Worm (Caenorhabditis elegans): Measurements from ENCODE around the gene Y64G10A.1.

Gene Y64G10A.1

DNA sequence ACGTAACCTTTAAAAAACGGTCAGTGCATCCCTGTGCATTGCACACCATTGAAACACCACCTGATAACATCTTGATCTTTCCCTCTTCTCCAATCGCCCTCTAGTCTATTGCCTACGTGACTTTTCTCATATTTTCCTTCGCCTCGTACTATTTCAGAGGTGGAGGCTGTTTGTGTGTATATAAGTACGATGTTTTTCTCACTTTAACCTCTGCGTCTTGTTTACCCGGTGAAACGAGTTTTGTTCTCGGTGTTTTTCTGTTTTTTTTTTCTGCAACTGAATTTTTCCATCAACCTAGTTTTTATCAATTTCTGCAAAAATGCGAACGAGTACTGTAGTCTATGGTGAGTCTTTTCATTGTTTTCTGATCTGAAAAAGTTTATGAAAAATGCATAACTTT is 19.2 kb downstream of the Y64G10A.1 start, which contains the start of gene sqrd-1:
Gene sqrd-1, plus strand, starts transcription at position 158 of the 400 bp plus-strand sequence.
- no peak for TF ChIP-seq Y22D7AL.16 (tag; optimal IDR thresholded peaks at IDR 0.05)
- peak; percentile 34 for TF ChIP-seq elt-2 (tag; optimal IDR thresholded peaks at IDR 0.05)

DNA sequence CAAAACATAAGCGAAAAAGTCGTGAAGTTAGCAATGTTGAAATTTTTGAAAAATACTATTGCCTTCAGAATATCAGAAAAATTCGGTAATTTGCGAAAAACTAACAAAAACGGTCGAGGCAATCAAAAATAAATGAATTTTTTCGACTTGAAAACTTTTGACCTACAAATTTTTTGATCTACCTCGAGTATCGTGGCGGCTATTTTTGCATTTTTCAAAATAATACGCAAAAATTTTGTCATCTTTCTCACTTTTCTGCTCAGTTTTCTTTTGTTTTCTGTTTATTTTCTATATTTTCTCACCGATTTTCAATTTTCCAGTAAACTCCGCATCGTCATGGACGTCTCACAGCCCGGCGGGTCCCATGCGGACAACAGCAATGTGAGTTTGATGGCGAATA is 23.1 kb downstream of the Y64G10A.1 start:
- TF ChIP-seq ceh-6 (GFP tag; optimal IDR thresholded peaks at IDR 0.05) (no peak), hlh-30 (tag; optimal IDR thresholded peaks at IDR 0.05; ENCODE audit: insufficient read depth) (no peak), dve-1 (tag; optimal IDR thresholded peaks at IDR 0.05) (no peak), ref-2 (tag; optimal IDR thresholded peaks at IDR 0.05) (no peak), ceh-31 (tag; optimal IDR thresholded peaks at IDR 0.05) (no peak), Y22D7AL.16 (tag; optimal IDR thresholded peaks at IDR 0.05) (no peak), pat-9 (tag; optimal IDR thresholded peaks at IDR 0.05) (no peak), ceh-9 (tag; optimal IDR thresholded peaks at IDR 0.05) (no peak), tbx-7 (tag; optimal IDR thresholded peaks at IDR 0.05) (no peak), unc-3 (GFP tag; conservative IDR thresholded peaks at IDR 0.05) (no peak), unc-3 (tag; optimal IDR thresholded peaks at IDR 0.05) (no peak), syd-9 (tag; optimal IDR thresholded peaks at IDR 0.05) (no peak), elt-2 (tag; optimal IDR thresholded peaks at IDR 0.05) (no peak), hlh-6 (tag; optimal IDR thresholded peaks at IDR 0.05) (no peak), unc-42 (tag; optimal IDR thresholded peaks at IDR 0.05) (no peak), ceh-18 (tag; optimal IDR thresholded peaks at IDR 0.05) (no peak), ahr-1 (tag; optimal IDR thresholded peaks at IDR 0.05) (no peak), fax-1 (tag; optimal IDR thresholded peaks at IDR 0.05) (no peak)

DNA sequence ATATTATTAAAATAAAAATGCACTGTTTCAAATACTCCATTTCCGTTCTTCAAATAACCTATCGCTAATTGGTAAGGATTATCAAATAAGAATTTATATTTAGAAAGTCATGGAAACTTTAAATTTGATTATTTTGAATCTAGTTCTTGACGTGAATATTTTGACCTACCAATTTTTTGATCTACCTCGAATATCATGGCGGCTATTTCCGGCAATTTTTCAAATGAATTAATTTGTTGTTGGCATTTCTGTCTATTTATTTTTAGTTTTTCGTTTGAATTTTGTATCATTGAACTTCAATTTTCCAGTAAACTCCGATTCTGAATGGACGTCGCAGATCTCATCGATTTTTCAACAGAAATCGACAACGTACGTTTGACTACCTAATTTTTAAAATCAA is 35.7 kb downstream of the Y64G10A.1 start, which contains the start of gene F02H6.3:
Gene F02H6.3, plus strand, starts transcription at position 266 of the 400 bp plus-strand sequence.
- TF ChIP-seq Y22D7AL.16 (tag; optimal IDR thresholded peaks at IDR 0.05), result no peak
- TF ChIP-seq zip-5 (tag; optimal IDR thresholded peaks at IDR 0.05), result no peak
- TF ChIP-seq dve-1 (tag; optimal IDR thresholded peaks at IDR 0.05), result no peak
- no peak for TF ChIP-seq ztf-16 (tag; optimal IDR thresholded peaks at IDR 0.05)
- TF ChIP-seq T23F11.4 (GFP tag; optimal IDR thresholded peaks at IDR 0.05), result no peak
- no peak for TF ChIP-seq ceh-34 (tag; optimal IDR thresholded peaks at IDR 0.05)
- TF ChIP-seq hlh-13 (GFP tag; optimal IDR thresholded peaks at IDR 0.05), result no peak
- TF ChIP-seq rnt-1 (tag; optimal IDR thresholded peaks at IDR 0.05), result no peak
- TF ChIP-seq unc-55 (GFP tag; optimal IDR thresholded peaks at IDR 0.05), result no peak

DNA sequence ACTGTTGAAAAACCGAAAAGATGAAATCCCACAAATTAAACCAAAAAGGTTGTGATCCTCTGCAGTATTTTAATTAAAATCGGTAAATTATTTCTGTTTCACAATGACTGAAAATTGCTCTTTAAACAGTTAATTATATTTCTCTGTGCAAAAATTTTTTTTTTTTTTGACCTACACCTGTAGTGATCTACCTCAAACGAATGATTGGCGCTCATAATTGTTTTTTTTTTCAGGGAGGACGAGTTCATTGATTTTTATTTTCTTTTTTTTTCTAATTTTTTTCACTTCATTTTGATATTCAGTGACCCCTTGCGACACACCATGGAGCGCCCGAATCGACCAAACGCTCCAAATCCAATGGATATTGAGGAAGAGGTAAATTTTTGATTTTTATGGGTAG is 42.7 kb downstream of the Y64G10A.1 start, which contains the start of gene F02H6.2:
Gene F02H6.2, plus strand, starts transcription at position 301 of the 400 bp plus-strand sequence.
- TF ChIP-seq ref-2 (tag; optimal IDR thresholded peaks at IDR 0.05) (no peak), fkh-6 (tag; optimal IDR thresholded peaks at IDR 0.05) (no peak), zip-5 (tag; optimal IDR thresholded peaks at IDR 0.05) (no peak)

DNA sequence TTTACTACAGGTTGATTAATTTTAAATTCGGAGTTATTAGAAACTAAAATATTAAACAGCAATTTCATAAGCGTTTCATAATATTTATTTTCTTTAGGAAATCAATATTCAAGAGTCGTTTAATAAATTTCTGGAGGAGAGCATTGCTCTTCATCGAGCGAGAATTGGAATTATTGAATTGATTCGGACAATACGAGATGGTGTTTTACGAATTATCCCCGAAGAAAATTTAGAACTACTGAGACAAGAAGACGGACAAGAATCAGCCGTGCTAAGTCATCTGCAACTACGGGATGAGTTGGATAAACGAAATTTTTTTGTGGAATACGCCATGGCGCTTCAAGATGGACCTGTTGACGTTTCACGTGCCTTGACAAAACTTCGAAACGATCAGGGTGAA is 44.6 kb downstream of the Y64G10A.1 start:
- TF ChIP-seq hlh-15 (tag; optimal IDR thresholded peaks at IDR 0.05) (no peak), sox-4 (tag; optimal IDR thresholded peaks at IDR 0.05) (no peak), pax-1 (tag; optimal IDR thresholded peaks at IDR 0.05) (no peak), ztf-16 (tag; optimal IDR thresholded peaks at IDR 0.05) (no peak), ahr-1 (tag; optimal IDR thresholded peaks at IDR 0.05) (no peak), ceh-48 (tag; optimal IDR thresholded peaks at IDR 0.05) (no peak), madf-2 (tag; optimal IDR thresholded peaks at IDR 0.05) (no peak), ceh-19 (GFP tag; optimal IDR thresholded peaks at IDR 0.05) (no peak), tbx-7 (tag; optimal IDR thresholded peaks at IDR 0.05) (no peak), ceh-31 (tag; optimal IDR thresholded peaks at IDR 0.05) (no peak), dve-1 (tag; optimal IDR thresholded peaks at IDR 0.05) (no peak), ceh-18 (tag; optimal IDR thresholded peaks at IDR 0.05) (no peak), ama-1 (optimal IDR thresholded peaks at IDR 0.05) (no peak), hlh-30 (tag; optimal IDR thresholded peaks at IDR 0.05; ENCODE audit: insufficient read depth) (no peak), fax-1 (tag; optimal IDR thresholded peaks at IDR 0.05) (no peak), unc-3 (GFP tag; conservative IDR thresholded peaks at IDR 0.05) (no peak), unc-3 (tag; optimal IDR thresholded peaks at IDR 0.05) (no peak)
